Worm (Caenorhabditis elegans): ENCODE data around the gene srw-145.

- TF ChIP-seq mep-1 (tag; optimal IDR thresholded peaks at IDR 0.05), result no peak
- TF ChIP-seq nhr-111 (GFP tag; optimal IDR thresholded peaks at IDR 0.05), result no peak
- TF ChIP-seq lin-15B (tag; optimal IDR thresholded peaks at IDR 0.05), result no peak
- TF ChIP-seq ztf-11 (tag; optimal IDR thresholded peaks at IDR 0.05), result no peak
- TF ChIP-seq mes-2 (tag; optimal IDR thresholded peaks at IDR 0.05; ENCODE audit: poor library complexity, severe bottlenecking), result no peak
Observed at ce11 chrV:13954056-13954455, 17.1 kb downstream of the srw-145 start, which contains the start of gene swt-6.
